Fruit fly (Drosophila melanogaster) whole organism, prepupa: Measurements from ENCODE around the gene dgt2.

ENCODE experiments used
- Blimp-1 ChIP-seq: fragments of 200-800 bp; sonication (Bioruptor generic); optimal IDR thresholded peaks from 3 replicates; lab custom pipeline; 2017; ENCODE audit warnings: missing biosample characterization, missing genetic modification characterization, mild to moderate bottlenecking, moderate library complexity, missing genetic modification reagents
- CG10631 ChIP-seq: fragments of 200-800 bp; sonication (Bioruptor generic); optimal IDR thresholded peaks from 2 replicates; lab custom pipeline; 2016; ENCODE audit warnings: missing biosample characterization, missing genetic modification characterization
- CG10669 ChIP-seq: fragments of 200-800 bp; sonication (Bioruptor generic); optimal IDR thresholded peaks from 3 replicates; lab custom pipeline; 2018; ENCODE audit warnings: missing biosample characterization, mild to moderate bottlenecking, missing genetic modification characterization, moderate library complexity
- CG11294 ChIP-seq: fragments of 200-800 bp; sonication (Bioruptor generic); IDR thresholded peaks from 2 replicates; pipeline ENCODE4 v1.3.6; 2022; ENCODE audit warnings: missing biosample characterization, missing genetic modification characterization
- CG11762 ChIP-seq: fragments of 200-800 bp; sonication (Bioruptor generic); optimal IDR thresholded peaks from 3 replicates; lab custom pipeline; 2016; ENCODE audit warnings: missing biosample characterization, missing genetic modification characterization; ENCODE audit not compliant: insufficient read depth
- CG1621 ChIP-seq: fragments of 200-800 bp; sonication (Bioruptor generic); optimal IDR thresholded peaks from 3 replicates; lab custom pipeline; 2018; ENCODE audit warnings: missing biosample characterization, mild to moderate bottlenecking, missing genetic modification characterization
- CG3032 ChIP-seq: fragments of 200-800 bp; optimal IDR thresholded peaks from 2 replicates; lab custom pipeline; 2019; ENCODE audit warnings: missing biosample characterization, mild to moderate bottlenecking, missing genetic modification characterization, moderate library complexity
- CG31627 ChIP-seq: fragments of 200-800 bp; sonication (Bioruptor generic); optimal IDR thresholded peaks from 3 replicates; lab custom pipeline; 2016; ENCODE audit warnings: missing biosample characterization, missing genetic modification characterization
- CG32006 ChIP-seq: fragments of 200-800 bp; sonication (Bioruptor generic); optimal IDR thresholded peaks from 3 replicates; lab custom pipeline; 2017; ENCODE audit warnings: missing biosample characterization, mild to moderate bottlenecking, missing genetic modification characterization
- CG34406 ChIP-seq: fragments of 200-800 bp; sonication (Bioruptor generic); optimal IDR thresholded peaks from 3 replicates; lab custom pipeline; 2016; ENCODE audit warnings: missing biosample characterization, missing genetic modification characterization
- CG6163 ChIP-seq: fragments of 200-800 bp; sonication (Bioruptor generic); IDR thresholded peaks from 3 replicates; pipeline ENCODE4 v1.3.6; 2022; ENCODE audit warnings: missing biosample characterization, missing genetic modification characterization
- CG6276 ChIP-seq: fragments of 200-800 bp; sonication (Bioruptor generic); optimal IDR thresholded peaks from 2 replicates; lab custom pipeline; 2017; ENCODE audit warnings: missing biosample characterization, mild to moderate bottlenecking, missing genetic modification characterization
- CG6808 ChIP-seq: fragments of 200-800 bp; sonication (Bioruptor generic); optimal IDR thresholded peaks from 3 replicates; lab custom pipeline; 2017; ENCODE audit warnings: missing biosample characterization, missing genetic modification characterization, mild to moderate bottlenecking, moderate library complexity, missing genetic modification reagents
- Eip93F ChIP-seq: fragments of 200-800 bp; sonication (Bioruptor generic); optimal IDR thresholded peaks from 2 replicates; lab custom pipeline; 2016; ENCODE audit warnings: missing biosample characterization, mild to moderate bottlenecking, missing genetic modification characterization
- Hr39 ChIP-seq: fragments of 200-800 bp; sonication (Bioruptor generic); optimal IDR thresholded peaks from 2 replicates; lab custom pipeline; 2016; ENCODE audit warnings: missing biosample characterization, missing genetic modification characterization
- Hr4 ChIP-seq: fragments of 200-800 bp; sonication (Bioruptor generic); optimal IDR thresholded peaks from 3 replicates; lab custom pipeline; 2016; ENCODE audit warnings: missing biosample characterization, missing genetic modification characterization
- Lpt ChIP-seq: fragments of 200-800 bp; sonication (Bioruptor generic); optimal IDR thresholded peaks from 3 replicates; lab custom pipeline; 2016; ENCODE audit warnings: missing biosample characterization, missing genetic modification characterization
- OdsH ChIP-seq: fragments of 200-800 bp; sonication (Bioruptor generic); optimal IDR thresholded peaks from 3 replicates; lab custom pipeline; 2016; ENCODE audit warnings: missing biosample characterization, missing genetic modification characterization
- Smox ChIP-seq: fragments of 200-800 bp; sonication (Bioruptor generic); optimal IDR thresholded peaks from 3 replicates; lab custom pipeline; 2016; ENCODE audit warnings: missing biosample characterization, missing genetic modification characterization
- Sox14 ChIP-seq: fragments of 200-800 bp; sonication (Bioruptor generic); optimal IDR thresholded peaks from 3 replicates; lab custom pipeline; 2016; ENCODE audit warnings: missing biosample characterization, missing genetic modification characterization
- Sox15 ChIP-seq: fragments of 200-800 bp; sonication (Bioruptor generic); optimal IDR thresholded peaks from 3 replicates; lab custom pipeline; 2016; ENCODE audit warnings: missing biosample characterization, missing genetic modification characterization
- achi ChIP-seq: fragments of 200-800 bp; sonication (Bioruptor generic); optimal IDR thresholded peaks from 3 replicates; lab custom pipeline; 2016; ENCODE audit warnings: missing biosample characterization, missing genetic modification characterization
- acj6 ChIP-seq: fragments of 200-800 bp; sonication (Bioruptor generic); optimal IDR thresholded peaks from 3 replicates; lab custom pipeline; 2016; ENCODE audit warnings: missing biosample characterization, missing genetic modification characterization
- cyc ChIP-seq: fragments of 200-800 bp; sonication (Bioruptor generic); optimal IDR thresholded peaks from 3 replicates; lab custom pipeline; 2016; ENCODE audit warnings: missing biosample characterization, missing genetic modification characterization
- dsx ChIP-seq: fragments of 200-800 bp; optimal IDR thresholded peaks from 3 replicates; lab custom pipeline; 2019; ENCODE audit warnings: missing biosample characterization, mild to moderate bottlenecking, missing genetic modification characterization, moderate library complexity; ENCODE audit not compliant: poor library complexity, severe bottlenecking
- eg ChIP-seq: fragments of 200-800 bp; sonication (Bioruptor generic); IDR thresholded peaks from 3 replicates; pipeline ENCODE4 v1.3.6; 2022; ENCODE audit warnings: missing biosample characterization, missing genetic modification characterization
- fd59A ChIP-seq: fragments of 200-800 bp; sonication (Bioruptor generic); optimal IDR thresholded peaks from 2 replicates; lab custom pipeline; 2017; ENCODE audit warnings: missing biosample characterization, mild to moderate bottlenecking, missing genetic modification characterization, missing genetic modification reagents
- lz ChIP-seq: fragments of 200-800 bp; sonication (Bioruptor generic); optimal IDR thresholded peaks from 3 replicates; lab custom pipeline; 2016; ENCODE audit warnings: missing biosample characterization, missing genetic modification characterization
- net ChIP-seq: fragments of 200-800 bp; sonication (Bioruptor generic); optimal IDR thresholded peaks from 3 replicates; lab custom pipeline; 2016; ENCODE audit warnings: missing biosample characterization, missing genetic modification characterization
- spab ChIP-seq: fragments of 200-800 bp; sonication (Bioruptor generic); optimal IDR thresholded peaks from 2 replicates; lab custom pipeline; 2017; ENCODE audit warnings: missing biosample characterization, mild to moderate bottlenecking, missing genetic modification characterization, missing genetic modification reagents
- ss ChIP-seq, 2 experiments: fragments of 200-800 bp; sonication (Bioruptor generic); optimal IDR thresholded peaks; 2 replicates in 1 of 2; 3 replicates in 1 of 2; lab custom pipeline; 2017 to 2018; ENCODE audit warnings: mild to moderate bottlenecking in 2 of 2, missing biosample characterization in 2 of 2, missing genetic modification characterization in 2 of 2, moderate library complexity in 1 of 2
- topi ChIP-seq: fragments of 200-800 bp; sonication (Bioruptor generic); optimal IDR thresholded peaks from 3 replicates; lab custom pipeline; 2016; ENCODE audit warnings: missing biosample characterization, missing genetic modification characterization

dgt2 gene

dm6 chr2L:11989729-11990128, at the start of gene dgt2, which contains the start of gene zuc:
dgt2 (plus strand) TSS chr2L:11989936.
zuc (minus strand) TSS chr2L:11989882.
- TF ChIP-seq CG32006 (GFP tag; lab: Kevin White, UChicago) (no peak), CG6808 (GFP tag; lab: Kevin White, UChicago) (no peak), CG1621 (tag; lab: Kevin White, UChicago) (no peak), CG6276 (GFP tag; lab: Kevin White, UChicago) (no peak), lz (no peak), cyc (no peak), dsx (GFP tag; lab: Kevin White, UChicago) (no peak), Lpt (GFP tag; lab: Kevin White, UChicago) (no peak), CG10631 (GFP tag; lab: Kevin White, UChicago) (no peak)

- TF ChIP-seq CG11294: no peak
- TF ChIP-seq ss (GFP tag; optimal IDR thresholded peaks at IDR 0.05; lab: Kevin White, UChicago): no peak
- TF ChIP-seq fd59A (GFP tag; lab: Kevin White, UChicago): no peak
- TF ChIP-seq Sox14: no peak
- TF ChIP-seq Blimp-1 (GFP tag; lab: Kevin White, UChicago): no peak
- TF ChIP-seq, all 60 proteins: peak for 0
Measured at dm6 chr2L:11940620-11941019, 49.1 kb upstream of the dgt2 start.

- no peak for TF ChIP-seq cyc
- TF ChIP-seq OdsH: peak; percentile 5
- TF ChIP-seq Smox (GFP tag; lab: Kevin White, UChicago): no peak
- peak; percentile 10 for TF ChIP-seq achi (GFP tag; lab: Kevin White, UChicago)
- TF ChIP-seq eg (GFP tag; lab: Robert Waterston, UW): 0 out of 3 replicates have a peak, but pooled peaks have one; percentile 7
- TF ChIP-seq CG11762 (GFP tag; lab: Kevin White, UChicago): no peak
- TF ChIP-seq CG6163: 0 out of 3 replicates have a peak, but pooled peaks have one; percentile 16
- no peak for TF ChIP-seq Hr39 (GFP tag; lab: Kevin White, UChicago)
- peak; percentile 11 for TF ChIP-seq Hr4 (GFP tag; lab: Kevin White, UChicago)
- TF ChIP-seq CG32006 (GFP tag; lab: Kevin White, UChicago): peak; percentile 41
- TF ChIP-seq CG1621 (tag; lab: Kevin White, UChicago): no peak
- TF ChIP-seq net (GFP tag; lab: Kevin White, UChicago): peak; percentile 12
- TF ChIP-seq topi (GFP tag; lab: Kevin White, UChicago): no peak
- TF ChIP-seq spab (GFP tag; lab: Kevin White, UChicago): no peak
- no peak for TF ChIP-seq Eip93F
- no peak for TF ChIP-seq acj6 (GFP tag; lab: Kevin White, UChicago)
Measured at dm6 chr2L:11942265-11942664, 47.5 kb upstream of the dgt2 start.

dm6 chr2L:11942826-11943225, 46.9 kb upstream of the dgt2 start:
- no peak for TF ChIP-seq CG1621 (tag; lab: Kevin White, UChicago)

- TF ChIP-seq ss (GFP tag; optimal IDR thresholded peaks at IDR 0.05; lab: Kevin White, UChicago): no peak
- TF ChIP-seq CG10669 (GFP tag; lab: Kevin White, UChicago): no peak
- no peak for TF ChIP-seq CG1621 (tag; lab: Kevin White, UChicago)
- TF ChIP-seq cyc: no peak
- no peak for TF ChIP-seq CG3032 (tag; lab: Kevin White, UChicago)
- TF ChIP-seq CG34406 (GFP tag; lab: Kevin White, UChicago): no peak
- TF ChIP-seq Lpt (GFP tag; lab: Kevin White, UChicago): no peak
- TF ChIP-seq CG31627: no peak
- TF ChIP-seq Sox15 (GFP tag; lab: Kevin White, UChicago): no peak
- TF ChIP-seq CG6808 (GFP tag; lab: Kevin White, UChicago): no peak
- TF ChIP-seq CG11762 (GFP tag; lab: Kevin White, UChicago): no peak
Measured at dm6 chr2L:11943829-11944228, 45.9 kb upstream of the dgt2 start, which contains the start of gene Crys. Crys (plus strand) TSS chr2L:11944129.
